Worm (Caenorhabditis elegans): ENCODE data around the gene C34C12.12.

Gene C34C12.12

ce11 chrIII:3484995-3485394 is 32.0 kb downstream of the C34C12.12 start:
- TF ChIP-seq unc-86 (tag; optimal IDR thresholded peaks at IDR 0.05) (no peak), fkh-6 (tag; optimal IDR thresholded peaks at IDR 0.05) (no peak), pros-1 (tag; optimal IDR thresholded peaks at IDR 0.05) (no peak)

DNA sequence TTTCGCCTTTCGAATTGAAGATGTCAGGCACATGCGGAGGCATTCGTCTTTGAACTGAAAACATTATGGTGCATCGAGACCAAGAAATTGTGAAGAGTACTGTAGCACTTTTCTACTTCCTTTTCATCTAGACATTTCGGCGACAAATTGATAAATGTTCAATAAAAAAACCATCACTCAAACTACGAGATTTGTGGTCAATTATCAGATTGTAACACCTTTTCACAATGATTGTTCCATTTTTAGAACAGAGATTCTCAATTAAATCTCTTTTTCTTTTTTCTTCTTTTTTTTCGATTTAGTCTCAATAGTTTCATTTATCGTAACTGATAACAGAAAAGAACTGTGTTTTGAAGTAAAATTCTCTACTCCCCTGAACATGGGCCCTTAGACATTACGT is 33.1 kb downstream of the C34C12.12 start:
- no peak for TF ChIP-seq ets-4 (tag; optimal IDR thresholded peaks at IDR 0.05)
- TF ChIP-seq T23F11.4 (GFP tag; optimal IDR thresholded peaks at IDR 0.05), result no peak

- TF ChIP-seq hlh-8 (tag; optimal IDR thresholded peaks at IDR 0.05), result no peak
- TF ChIP-seq sox-4 (tag; optimal IDR thresholded peaks at IDR 0.05), result no peak
- TF ChIP-seq nfya-1 (tag; optimal IDR thresholded peaks at IDR 0.05), result no peak
- no peak for TF ChIP-seq ets-4 (tag; optimal IDR thresholded peaks at IDR 0.05)
- no peak for TF ChIP-seq C38D4.7 (GFP tag; optimal IDR thresholded peaks at IDR 0.05)
- TF ChIP-seq ceh-2 (tag; optimal IDR thresholded peaks at IDR 0.05), result no peak
- TF ChIP-seq ttx-3 (tag; optimal IDR thresholded peaks at IDR 0.05), result no peak
- no peak for TF ChIP-seq unc-55 (GFP tag; optimal IDR thresholded peaks at IDR 0.05)
- TF ChIP-seq ceh-14 (tag; optimal IDR thresholded peaks at IDR 0.05), result no peak
- TF ChIP-seq ceh-6 (GFP tag; optimal IDR thresholded peaks at IDR 0.05), result no peak
- TF ChIP-seq ahr-1 (tag; optimal IDR thresholded peaks at IDR 0.05), result no peak
- TF ChIP-seq unc-86 (tag; optimal IDR thresholded peaks at IDR 0.05), result no peak
- no peak for TF ChIP-seq syd-9 (tag; optimal IDR thresholded peaks at IDR 0.05)
- no peak for TF ChIP-seq ceh-31 (tag; optimal IDR thresholded peaks at IDR 0.05)
- TF ChIP-seq mec-3 (tag; optimal IDR thresholded peaks at IDR 0.05; ENCODE audit: borderline replicate concordance), result no peak
- TF ChIP-seq pag-3 (tag; optimal IDR thresholded peaks at IDR 0.05; ENCODE audit: borderline replicate concordance), result no peak
- no peak for TF ChIP-seq nhr-11 (tag; optimal IDR thresholded peaks at IDR 0.05)
- TF ChIP-seq elt-4 (tag; optimal IDR thresholded peaks at IDR 0.05), result no peak
- TF ChIP-seq ceh-19 (GFP tag; optimal IDR thresholded peaks at IDR 0.05), result no peak
These were observed 34.1 kb downstream of the C34C12.12 start for ce11 chrIII:3487133-3487532.

ce11 chrIII:3488224-3488623 is 35.2 kb downstream of the C34C12.12 start, which contains the start of gene C34C12.7:
C34C12.7 (minus strand) TSS chrIII:3488341.
- TF ChIP-seq madf-2 (tag; optimal IDR thresholded peaks at IDR 0.05), result no peak
- TF ChIP-seq tbx-7 (tag; optimal IDR thresholded peaks at IDR 0.05), result no peak
- TF ChIP-seq hlh-15 (tag; optimal IDR thresholded peaks at IDR 0.05), result no peak
- no peak for TF ChIP-seq ceh-31 (tag; optimal IDR thresholded peaks at IDR 0.05)
- TF ChIP-seq fkh-6 (tag; optimal IDR thresholded peaks at IDR 0.05), result no peak
- TF ChIP-seq F13H6.1 (tag; optimal IDR thresholded peaks at IDR 0.05), result no peak
- no peak for TF ChIP-seq ztf-16 (tag; optimal IDR thresholded peaks at IDR 0.05)
- TF ChIP-seq ceh-22 (tag; optimal IDR thresholded peaks at IDR 0.05), result no peak
- TF ChIP-seq hlh-30 (tag; optimal IDR thresholded peaks at IDR 0.05; ENCODE audit: insufficient read depth), result no peak
- no peak for TF ChIP-seq hlh-8 (tag; optimal IDR thresholded peaks at IDR 0.05)
- TF ChIP-seq T23F11.4 (GFP tag; optimal IDR thresholded peaks at IDR 0.05), result no peak
- TF ChIP-seq ceh-48 (tag; optimal IDR thresholded peaks at IDR 0.05), result no peak
- no peak for TF ChIP-seq C38D4.7 (GFP tag; optimal IDR thresholded peaks at IDR 0.05)
- TF ChIP-seq unc-42 (tag; optimal IDR thresholded peaks at IDR 0.05), result no peak

- no peak for TF ChIP-seq unc-86 (tag; optimal IDR thresholded peaks at IDR 0.05)
- TF ChIP-seq hlh-13 (GFP tag; optimal IDR thresholded peaks at IDR 0.05), result no peak
- no peak for TF ChIP-seq ceh-6 (GFP tag; optimal IDR thresholded peaks at IDR 0.05)
- no peak for TF ChIP-seq dve-1 (tag; optimal IDR thresholded peaks at IDR 0.05)
- no peak for TF ChIP-seq ceh-22 (tag; optimal IDR thresholded peaks at IDR 0.05)
- TF ChIP-seq mec-3 (tag; optimal IDR thresholded peaks at IDR 0.05; ENCODE audit: borderline replicate concordance), result no peak
- no peak for TF ChIP-seq fkh-6 (tag; optimal IDR thresholded peaks at IDR 0.05)
- no peak for TF ChIP-seq fkh-10 (GFP tag; optimal IDR thresholded peaks at IDR 0.05)
These were observed 40.1 kb downstream of the C34C12.12 start, which contains the start of gene gly-14 for ce11 chrIII:3493138-3493537. gly-14 (minus strand) TSS chrIII:3493238.

Data from whole organism, late embryonic.